Fruit fly (Drosophila melanogaster) whole organism, embryonic: ENCODE measurements around the gene CG43294.
A peak's percentile ranks its signal among the peaks of the same experiment; 100 is the strongest.

Source experiments
- Adf1 ChIP-seq: fragments of 200-800 bp; sonication (Bioruptor generic); IDR thresholded peaks from 2 replicates; pipeline ENCODE4 v1.3.6; 2022; ENCODE audit warnings: missing biosample characterization, missing genetic modification characterization
- C15 ChIP-seq: fragments of 200-800 bp; sonication (Bioruptor generic); IDR thresholded peaks from 3 replicates; pipeline ENCODE4 v1.3.6; 2022; ENCODE audit warnings: missing biosample characterization, missing genetic modification characterization
- CG1024 ChIP-seq: fragments of 200-800 bp; sonication (Bioruptor generic); IDR thresholded peaks from 2 replicates; pipeline ENCODE4 v1.3.6; 2022; ENCODE audit warnings: missing biosample characterization, missing genetic modification characterization
- CG10959 ChIP-seq: fragments of 200-800 bp; sonication (Bioruptor generic); IDR thresholded peaks from 2 replicates; pipeline ENCODE4 v1.3.6; 2022; ENCODE audit warnings: missing biosample characterization, missing genetic modification characterization
- CG11456 ChIP-seq: fragments of 200-800 bp; sonication (Bioruptor generic); IDR thresholded peaks from 3 replicates; pipeline ENCODE4 v1.3.6; 2022; ENCODE audit warnings: missing biosample characterization, missing genetic modification characterization
- CG12155 ChIP-seq: fragments of 200-800 bp; sonication (Bioruptor generic); optimal IDR thresholded peaks from 3 replicates; lab custom pipeline; 2016; ENCODE audit warnings: missing biosample characterization, missing genetic modification characterization
- CG1233 ChIP-seq: fragments of 200-800 bp; sonication (Bioruptor generic); optimal IDR thresholded peaks from 4 replicates; lab custom pipeline; 2018; ENCODE audit warnings: missing biosample characterization, mild to moderate bottlenecking, missing genetic modification characterization
- CG13287 ChIP-seq: fragments of 200-800 bp; sonication (Bioruptor generic); IDR thresholded peaks from 2 replicates; pipeline ENCODE4 v1.3.6; 2022; ENCODE audit warnings: missing biosample characterization, missing genetic modification characterization; ENCODE audit not compliant: partially characterized antibody
- CG13296 ChIP-seq: fragments of 200-800 bp; sonication (Bioruptor generic); optimal IDR thresholded peaks from 3 replicates; lab custom pipeline; 2018; ENCODE audit warnings: missing biosample characterization, mild to moderate bottlenecking, missing genetic modification characterization
- CG15479 ChIP-seq: fragments of 200-800 bp; sonication (Bioruptor generic); optimal IDR thresholded peaks from 3 replicates; lab custom pipeline; 2019; ENCODE audit warnings: missing biosample characterization, mild to moderate bottlenecking, missing genetic modification characterization, moderate library complexity
- CG15514 ChIP-seq: fragments of 200-800 bp; sonication (Bioruptor generic); optimal IDR thresholded peaks from 3 replicates; lab custom pipeline; 2017; ENCODE audit warnings: missing biosample characterization, missing genetic modification characterization, mild to moderate bottlenecking, moderate library complexity, missing genetic modification reagents
- CG16779 ChIP-seq: fragments of 200-800 bp; sonication (Bioruptor generic); IDR thresholded peaks from 2 replicates; pipeline ENCODE4 v1.3.6; 2022; ENCODE audit warnings: missing biosample characterization, missing genetic modification characterization
- CG17328 ChIP-seq: fragments of 200-800 bp; sonication (Bioruptor generic); IDR thresholded peaks from 2 replicates; pipeline ENCODE4 v1.3.6; 2022; ENCODE audit warnings: missing biosample characterization, missing genetic modification characterization
- CG17568 ChIP-seq: fragments of 200-800 bp; sonication (Bioruptor generic); optimal IDR thresholded peaks from 2 replicates; lab custom pipeline; 2018; ENCODE audit warnings: missing biosample characterization, mild to moderate bottlenecking, missing genetic modification characterization, moderate library complexity
- CG18764 ChIP-seq: fragments of 200-800 bp; sonication (Bioruptor generic); optimal IDR thresholded peaks from 3 replicates; lab custom pipeline; 2016; ENCODE audit warnings: missing biosample characterization, missing genetic modification characterization
- CG31388 ChIP-seq: fragments of 200-800 bp; sonication (Bioruptor generic); optimal IDR thresholded peaks from 2 replicates; lab custom pipeline; 2016; ENCODE audit warnings: missing biosample characterization, missing genetic modification characterization
- CG33213 ChIP-seq: fragments of 200-800 bp; sonication (Bioruptor generic); optimal IDR thresholded peaks from 3 replicates; lab custom pipeline; 2016; ENCODE audit warnings: missing biosample characterization, missing genetic modification characterization
- CG4730 ChIP-seq: fragments of 200-800 bp; sonication (Bioruptor generic); IDR thresholded peaks from 2 replicates; pipeline ENCODE4 v1.3.6; 2022; ENCODE audit warnings: missing biosample characterization, missing genetic modification characterization
- CG5245 ChIP-seq: fragments of 200-800 bp; sonication (Bioruptor generic); optimal IDR thresholded peaks from 3 replicates; lab custom pipeline; 2016; ENCODE audit warnings: missing biosample characterization, missing genetic modification characterization
- CG7987 ChIP-seq: fragments of 200-800 bp; sonication (Bioruptor generic); optimal IDR thresholded peaks from 2 replicates; lab custom pipeline; 2018; ENCODE audit warnings: missing biosample characterization, mild to moderate bottlenecking, missing genetic modification characterization, moderate library complexity
- CG9215 ChIP-seq: fragments of 200-800 bp; sonication (Bioruptor generic); IDR thresholded peaks from 2 replicates; pipeline ENCODE4 v1.3.6; 2022; ENCODE audit warnings: missing biosample characterization, missing genetic modification characterization
- CHES-1-like ChIP-seq: fragments of 200-800 bp; sonication (Bioruptor generic); optimal IDR thresholded peaks from 2 replicates; lab custom pipeline; 2016; ENCODE audit warnings: missing biosample characterization, missing genetic modification characterization
- D19A ChIP-seq: fragments of 200-800 bp; optimal IDR thresholded peaks from 3 replicates; lab custom pipeline; 2019; ENCODE audit warnings: missing biosample characterization, mild to moderate bottlenecking, missing genetic modification characterization, moderate library complexity
- Dip3 ChIP-seq: fragments of 200-800 bp; sonication (Bioruptor generic); optimal IDR thresholded peaks from 3 replicates; lab custom pipeline; 2016; ENCODE audit warnings: missing biosample characterization, missing genetic modification characterization
- Eip74EF ChIP-seq, 2 experiments: fragments of 200-800 bp in 1 of 2; fragments of >200 bp in 1 of 2; sonication (Bioruptor generic) in 1 of 2; optimal IDR thresholded peaks; 2 replicates each; lab custom pipeline; 2017 to 2019; ENCODE audit warnings: missing biosample characterization in 2 of 2, missing genetic modification characterization in 2 of 2, mild to moderate bottlenecking in 1 of 2, moderate library complexity in 1 of 2
- Elba2 ChIP-seq: fragments of 200-800 bp; sonication (Bioruptor generic); optimal IDR thresholded peaks from 3 replicates; lab custom pipeline; 2016; ENCODE audit warnings: missing biosample characterization, missing genetic modification characterization
- GATAe ChIP-seq: fragments of 200-800 bp; sonication (Bioruptor generic); conservative IDR thresholded peaks from 2 replicates; pipeline ENCODE4 v1.3.6; 2022; ENCODE audit warnings: missing biosample characterization, missing genetic modification characterization
- HLH54F ChIP-seq: fragments of 200-800 bp; sonication (Bioruptor generic); optimal IDR thresholded peaks from 3 replicates; lab custom pipeline; 2016; ENCODE audit warnings: missing biosample characterization, missing genetic modification characterization
- Kr ChIP-seq: fragments of 200-800 bp; sonication (Bioruptor generic); optimal IDR thresholded peaks from 2 replicates; lab custom pipeline; 2017; ENCODE audit warnings: missing biosample characterization, mild to moderate bottlenecking, missing genetic modification characterization
- Max ChIP-seq: fragments of 200-800 bp; sonication (Bioruptor generic); optimal IDR thresholded peaks from 2 replicates; lab custom pipeline; 2016; ENCODE audit warnings: missing biosample characterization, mild to moderate bottlenecking, missing genetic modification characterization
- Mrtf ChIP-seq: fragments of 200-800 bp; sonication (Bioruptor generic); IDR thresholded peaks from 3 replicates; pipeline ENCODE4 v1.3.6; 2022; ENCODE audit warnings: missing biosample characterization, missing genetic modification characterization
- Ptx1 ChIP-seq: fragments of 200-800 bp; sonication (Bioruptor generic); IDR thresholded peaks from 2 replicates; pipeline ENCODE4 v1.3.6; 2022; ENCODE audit warnings: missing biosample characterization, missing genetic modification characterization
- Sry-β ChIP-seq: fragments of 200-800 bp; sonication (Bioruptor generic); optimal IDR thresholded peaks from 2 replicates; lab custom pipeline; 2018; ENCODE audit warnings: missing biosample characterization, mild to moderate bottlenecking, missing genetic modification characterization, moderate library complexity
- Stat92E ChIP-seq, 3 experiments: fragments of >200 bp in 2 of 3; fragments of 200-800 bp in 1 of 3; sonication (Bioruptor generic) in 1 of 3; optimal IDR thresholded peaks; 2 replicates each; lab custom pipeline; 2017 to 2019; ENCODE audit warnings: missing biosample characterization in 3 of 3, missing genetic modification characterization in 3 of 3, mild to moderate bottlenecking in 1 of 3, moderate library complexity in 1 of 3
- YL-1 ChIP-seq: fragments of 200-800 bp; sonication (Bioruptor generic); optimal IDR thresholded peaks from 3 replicates; lab custom pipeline; 2017; ENCODE audit warnings: missing biosample characterization, mild to moderate bottlenecking, missing genetic modification characterization
- crc ChIP-seq: fragments of 200-800 bp; sonication (Bioruptor generic); optimal IDR thresholded peaks from 2 replicates; lab custom pipeline; 2016; ENCODE audit warnings: missing biosample characterization, missing genetic modification characterization
- danr ChIP-seq: fragments of 200-800 bp; sonication (Bioruptor generic); IDR thresholded peaks from 2 replicates; pipeline ENCODE4 v1.3.6; 2022; ENCODE audit warnings: missing biosample characterization, missing genetic modification characterization
- fd102C ChIP-seq: fragments of 200-800 bp; sonication (Bioruptor generic); optimal IDR thresholded peaks from 2 replicates; lab custom pipeline; 2018; ENCODE audit warnings: missing biosample characterization, mild to moderate bottlenecking, missing genetic modification characterization, moderate library complexity
- gce ChIP-seq: fragments of 200-800 bp; sonication (Bioruptor generic); IDR thresholded peaks from 3 replicates; pipeline ENCODE4 v1.3.6; 2022; ENCODE audit warnings: missing biosample characterization, missing genetic modification characterization
- h ChIP-seq: fragments of >200 bp; optimal IDR thresholded peaks from 2 replicates; lab custom pipeline; 2017
- luna ChIP-seq: fragments of 200-800 bp; sonication (Bioruptor generic); optimal IDR thresholded peaks from 2 replicates; lab custom pipeline; 2016; ENCODE audit warnings: missing biosample characterization, missing genetic modification characterization
- onecut ChIP-seq: fragments of 200-800 bp; sonication (Bioruptor generic); IDR thresholded peaks from 2 replicates; pipeline ENCODE4 v1.3.6; 2022; ENCODE audit warnings: missing biosample characterization, missing genetic modification characterization
- pros ChIP-seq: fragments of 200-800 bp; sonication (Bioruptor generic); optimal IDR thresholded peaks from 3 replicates; lab custom pipeline; 2019; ENCODE audit warnings: missing biosample characterization, mild to moderate bottlenecking, missing genetic modification characterization, moderate library complexity
- salm ChIP-seq: fragments of 200-800 bp; sonication (Bioruptor generic); optimal IDR thresholded peaks from 2 replicates; lab custom pipeline; 2018; ENCODE audit warnings: missing biosample characterization, mild to moderate bottlenecking, missing genetic modification characterization
- tll ChIP-seq, 2 experiments: fragments of 200-800 bp in 1 of 2; fragments of >200 bp in 1 of 2; sonication (Bioruptor generic) in 1 of 2; optimal IDR thresholded peaks; 2 replicates each; lab custom pipeline; 2017 to 2019; ENCODE audit warnings: missing biosample characterization in 2 of 2, missing genetic modification characterization in 2 of 2, mild to moderate bottlenecking in 1 of 2, moderate library complexity in 1 of 2
- trem ChIP-seq: fragments of 200-800 bp; optimal IDR thresholded peaks from 3 replicates; lab custom pipeline; 2019; ENCODE audit warnings: missing biosample characterization, mild to moderate bottlenecking, missing genetic modification characterization, moderate library complexity
- ttk ChIP-seq: fragments of 200-800 bp; sonication (Bioruptor generic); IDR thresholded peaks from 2 replicates; pipeline ENCODE4 v2.1.2; 2022; ENCODE audit warnings: missing biosample characterization, missing genetic modification characterization
- zf30C ChIP-seq: fragments of 200-800 bp; sonication (Bioruptor generic); optimal IDR thresholded peaks from 3 replicates; lab custom pipeline; 2018; ENCODE audit warnings: missing biosample characterization, mild to moderate bottlenecking, missing genetic modification characterization

Gene CG43294

dm6 chr3L:12002321-12003248, 44.5 kb downstream of the CG43294 start, which contains the start of the genes Pop2 and CG6928 (continued):
- TF ChIP-seq CG12155 (GFP tag; lab: Kevin White, UChicago) (peak; percentile 81), CG15514 (peak; percentile 82), CG9215 (GFP tag; lab: Robert Waterston, UW) (peak; percentile 78), CG5245 (GFP tag; lab: Kevin White, UChicago) (peak; percentile 80), Ptx1 (GFP tag; lab: Robert Waterston, UW) (peak; percentile 85), ttk (GFP tag; lab: Robert Waterston, UW) (peak; percentile 14; the same call in 1 of the 2 replicates), CG17328 (GFP tag; lab: Robert Waterston, UW) (peak; percentile 69), CG18764 (GFP tag; lab: Kevin White, UChicago) (peak; percentile 65), D19A (tag; lab: Kevin White, UChicago) (no peak), CG16779 (peak; percentile 41; the same call in 1 of the 2 replicates), crc (GFP tag; lab: Kevin White, UChicago) (peak; percentile 70), salm (tag; lab: Kevin White, UChicago) (no peak), Kr (GFP tag; lab: Kevin White, UChicago) (no peak), CG11456 (GFP tag; lab: Robert Waterston, UW) (peak; percentile 71; the same call in 2 of the 3 replicates), danr (GFP tag; lab: Robert Waterston, UW) (0 out of 2 replicates have a peak, but pooled peaks have one; percentile 29), CG1024 (GFP tag; lab: Robert Waterston, UW) (0 out of 2 replicates have a peak, but pooled peaks have one; percentile 9), Elba2 (GFP tag; lab: Kevin White, UChicago) (no peak), CG15479 (GFP tag; lab: Kevin White, UChicago) (no peak), Sry-β (GFP tag; lab: Kevin White, UChicago) (peak; percentile 25), HLH54F (peak; percentile 91), luna (GFP tag; lab: Kevin White, UChicago) (peak; percentile 59), CG4730 (peak; percentile 49; the same call in 1 of the 2 replicates), CG1233 (GFP tag; lab: Kevin White, UChicago) (peak; percentile 50), Mrtf (peak; percentile 47; the same call in 1 of the 3 replicates), zf30C (GFP tag; lab: Kevin White, UChicago) (no peak), CHES-1-like (GFP tag; lab: Kevin White, UChicago) (peak; percentile 92), onecut (GFP tag; lab: Robert Waterston, UW) (no peak), CG33213 (GFP tag; lab: Kevin White, UChicago) (peak; percentile 85), CG31388 (GFP tag; lab: Kevin White, UChicago) (peak; percentile 61), YL-1 (GFP tag; lab: Kevin White, UChicago) (peak; percentile 82), h (lab: Kevin White, UChicago) (no peak), CG13296 (no peak), trem (tag; lab: Kevin White, UChicago) (peak; percentile 86), Stat92E (GFP tag; optimal IDR thresholded peaks at IDR 0.05; lab: Kevin White, UChicago) (peak in 1 of 3 experiments; percentile 13), Eip74EF (GFP tag; optimal IDR thresholded peaks at IDR 0.05; lab: Kevin White, UChicago) (no peak), GATAe (GFP tag; lab: Robert Waterston, UW) (no peak), Max (GFP tag; lab: Kevin White, UChicago) (peak; percentile 77), CG10959 (GFP tag; lab: Robert Waterston, UW) (peak; percentile 51), Dip3 (GFP tag; lab: Kevin White, UChicago) (peak; percentile 83), pros (no peak), Adf1 (peak; percentile 51), C15 (GFP tag; lab: Robert Waterston, UW) (0 out of 3 replicates have a peak, but pooled peaks have one; percentile 44), CG17568 (GFP tag; lab: Kevin White, UChicago) (peak; percentile 39), CG13287 (peak; percentile 95), gce (GFP tag; lab: Robert Waterston, UW) (0 out of 3 replicates have a peak, but pooled peaks have one; percentile 5), CG7987 (no peak), tll (GFP tag; optimal IDR thresholded peaks at IDR 0.05; lab: Kevin White, UChicago) (peak in 1 of 2 experiments; percentile 66), fd102C (GFP tag; lab: Kevin White, UChicago) (no peak)
